Fruit fly (Drosophila melanogaster): ENCODE data around the gene Taf10.
A peak's percentile ranks its signal among the peaks of the same experiment; 100 is the strongest.

The Taf10 gene

DNA sequence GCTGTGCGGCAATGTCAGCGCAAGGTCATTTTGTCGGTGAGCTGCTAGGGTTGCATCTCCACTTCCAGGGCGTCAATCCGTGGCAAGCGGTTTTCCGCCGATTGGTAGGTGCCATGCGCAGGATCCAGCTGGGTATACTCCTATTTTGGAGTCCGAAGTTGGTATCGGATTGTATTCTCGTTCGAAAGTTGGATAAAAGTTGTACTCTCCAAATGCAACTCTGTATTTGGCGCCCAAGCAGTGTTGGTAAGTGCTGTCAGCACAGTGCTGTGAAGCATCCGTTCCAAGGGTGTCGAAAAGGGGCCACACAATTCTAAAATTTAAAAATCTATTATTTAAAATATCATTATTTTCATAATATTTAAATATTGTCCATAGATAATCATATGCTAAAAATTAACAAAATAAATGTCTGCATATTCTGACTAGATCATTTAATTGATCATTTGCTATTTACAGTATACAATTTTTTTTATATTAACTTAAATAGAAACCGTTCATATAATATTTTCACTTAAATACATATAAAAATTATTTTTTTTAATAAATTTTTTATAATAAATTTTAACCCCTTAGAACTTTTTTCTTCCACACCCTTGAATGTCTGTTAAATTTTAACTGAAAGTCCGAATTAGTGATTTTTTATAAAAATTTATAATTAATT lies 19.1 kb upstream of the Taf10 start (continued):
- TF ChIP-seq CG32006 (GFP tag; optimal IDR thresholded peaks at IDR 0.05), result peak; percentile 88
- peak; percentile 70 for TF ChIP-seq CG11294 (GFP tag; IDR thresholded peaks at IDR 0.05)
- TF ChIP-seq Sox14 (GFP tag; optimal IDR thresholded peaks at IDR 0.05), result peak; percentile 88
- TF ChIP-seq Smox (GFP tag; optimal IDR thresholded peaks at IDR 0.05), result no peak
- peak; percentile 77 for TF ChIP-seq Lpt (GFP tag; optimal IDR thresholded peaks at IDR 0.05)
- peak; percentile 81 for TF ChIP-seq CG6163 (GFP tag; IDR thresholded peaks at IDR 0.05)
- peak; percentile 86 for TF ChIP-seq esn (GFP tag; optimal IDR thresholded peaks at IDR 0.05)
- TF ChIP-seq spab (GFP tag; optimal IDR thresholded peaks at IDR 0.05), result no peak
- TF ChIP-seq fd85E (GFP tag; optimal IDR thresholded peaks at IDR 0.05), result no peak
- peak; percentile 82 for TF ChIP-seq Blimp-1 (GFP tag; optimal IDR thresholded peaks at IDR 0.05)
- TF ChIP-seq CG1621 (tag; optimal IDR thresholded peaks at IDR 0.05), result peak; percentile 76
- peak; percentile 85 for TF ChIP-seq eg (GFP tag; IDR thresholded peaks at IDR 0.05)
- no peak for TF ChIP-seq OdsH (GFP tag; optimal IDR thresholded peaks at IDR 0.05)
- TF ChIP-seq Sox102F (GFP tag; optimal IDR thresholded peaks at IDR 0.05), result no peak
- peak; percentile 81 for TF ChIP-seq CG11902 (GFP tag; optimal IDR thresholded peaks at IDR 0.05)
- TF ChIP-seq fkh (GFP tag; optimal IDR thresholded peaks at IDR 0.05), result no peak
- TF ChIP-seq Hr4 (GFP tag; optimal IDR thresholded peaks at IDR 0.05), result no peak
- TF ChIP-seq Eip93F (GFP tag; optimal IDR thresholded peaks at IDR 0.05), result no peak
- peak; percentile 82 for TF ChIP-seq CG8319 (GFP tag; optimal IDR thresholded peaks at IDR 0.05)
- TF ChIP-seq Eip78C (GFP tag), result peak; percentile 93
- TF ChIP-seq pdm3 (GFP tag; optimal IDR thresholded peaks at IDR 0.05), result no peak
- peak; percentile 91 for TF ChIP-seq CG10631 (GFP tag; optimal IDR thresholded peaks at IDR 0.05)
- TF ChIP-seq salr (GFP tag; optimal IDR thresholded peaks at IDR 0.05), result peak; percentile 17 to 73
- TF ChIP-seq achi (GFP tag; optimal IDR thresholded peaks at IDR 0.05), result peak; percentile 86
- peak; percentile 90 for TF ChIP-seq CG3919 (GFP tag; optimal IDR thresholded peaks at IDR 0.05)
- peak; percentile 72 for TF ChIP-seq CG6854 (GFP tag; optimal IDR thresholded peaks at IDR 0.05)
- TF ChIP-seq CG4318 (GFP tag; optimal IDR thresholded peaks at IDR 0.05), result no peak
- peak; percentile 89 for TF ChIP-seq CG8632 (GFP tag; optimal IDR thresholded peaks at IDR 0.05)
- TF ChIP-seq CG8119 (GFP tag; IDR thresholded peaks at IDR 0.05), result peak; percentile 88
- peak; percentile 78 for TF ChIP-seq CG7368 (GFP tag; optimal IDR thresholded peaks at IDR 0.05)
- TF ChIP-seq Hr39 (GFP tag; optimal IDR thresholded peaks at IDR 0.05), result peak; percentile 88
- no peak for TF ChIP-seq CG9139 (GFP tag; optimal IDR thresholded peaks at IDR 0.05)
- peak; percentile 67 for TF ChIP-seq Gug (GFP tag; IDR thresholded peaks at IDR 0.05)
- TF ChIP-seq CG10669 (GFP tag; optimal IDR thresholded peaks at IDR 0.05), result peak; percentile 77
- peak; percentile 85 for TF ChIP-seq CG34406 (GFP tag; optimal IDR thresholded peaks at IDR 0.05)

dm6 chr2L:2749144-2749766 lies 18.4 kb upstream of the Taf10 start:
- TF ChIP-seq CG6276 (GFP tag; optimal IDR thresholded peaks at IDR 0.05), result no peak
- TF ChIP-seq CG6854 (GFP tag; optimal IDR thresholded peaks at IDR 0.05), result no peak
- TF ChIP-seq fd59A (GFP tag; optimal IDR thresholded peaks at IDR 0.05), result no peak
- no peak for TF ChIP-seq ss (GFP tag; optimal IDR thresholded peaks at IDR 0.05)
- no peak for TF ChIP-seq CG8119 (GFP tag; IDR thresholded peaks at IDR 0.05)
- no peak for TF ChIP-seq CG8632 (GFP tag; optimal IDR thresholded peaks at IDR 0.05)
- no peak for TF ChIP-seq Sox102F (GFP tag; optimal IDR thresholded peaks at IDR 0.05)
- TF ChIP-seq Eip93F (GFP tag; optimal IDR thresholded peaks at IDR 0.05), result no peak
- TF ChIP-seq vri (GFP tag; optimal IDR thresholded peaks at IDR 0.05), result no peak
- TF ChIP-seq CG3919 (GFP tag; optimal IDR thresholded peaks at IDR 0.05), result peak; percentile 31
- no peak for TF ChIP-seq CG34406 (GFP tag; optimal IDR thresholded peaks at IDR 0.05)
- TF ChIP-seq CG11902 (GFP tag; optimal IDR thresholded peaks at IDR 0.05), result no peak
- no peak for TF ChIP-seq CG15336 (GFP tag; IDR thresholded peaks at IDR 0.05)
- TF ChIP-seq Ets21C (GFP tag; optimal IDR thresholded peaks at IDR 0.05), result no peak
- TF ChIP-seq CG8319 (GFP tag; optimal IDR thresholded peaks at IDR 0.05), result no peak
- peak; percentile 5 for TF ChIP-seq Sox14 (GFP tag; optimal IDR thresholded peaks at IDR 0.05)
- TF ChIP-seq CG6808 (GFP tag; optimal IDR thresholded peaks at IDR 0.05), result no peak
- peak; percentile 51 for TF ChIP-seq Eip78C (GFP tag)
- TF ChIP-seq fd85E (GFP tag; optimal IDR thresholded peaks at IDR 0.05), result no peak
- TF ChIP-seq CG16779 (tag; optimal IDR thresholded peaks at IDR 0.05), result peak; percentile 0
- no peak for TF ChIP-seq Hr38 (GFP tag; optimal IDR thresholded peaks at IDR 0.05)
- TF ChIP-seq CG10631 (GFP tag; optimal IDR thresholded peaks at IDR 0.05), result no peak
- peak; percentile 0 for TF ChIP-seq CG1621 (tag; optimal IDR thresholded peaks at IDR 0.05)
- no peak for TF ChIP-seq Eip75B (GFP tag; optimal IDR thresholded peaks at IDR 0.05)
- TF ChIP-seq CG7368 (GFP tag; optimal IDR thresholded peaks at IDR 0.05), result peak; percentile 52
- TF ChIP-seq Hr4 (GFP tag; optimal IDR thresholded peaks at IDR 0.05), result no peak
- no peak for TF ChIP-seq Met (GFP tag; optimal IDR thresholded peaks at IDR 0.05)
- TF ChIP-seq CG32006 (GFP tag; optimal IDR thresholded peaks at IDR 0.05), result peak; percentile 45
- peak; percentile 82 for TF ChIP-seq svp (GFP tag)
- TF ChIP-seq fkh (GFP tag; optimal IDR thresholded peaks at IDR 0.05), result peak; percentile 62
- no peak for TF ChIP-seq Lpt (GFP tag; optimal IDR thresholded peaks at IDR 0.05)
